Fruit fly (Drosophila melanogaster): Measurements from ENCODE around the gene koko.
A peak's percentile ranks its signal among the peaks of the same experiment; 100 is the strongest.

The koko gene

dm6 chr3R:18393436-18393835 lies 9.4 kb upstream of the koko start (continued):
- TF ChIP-seq CG4318 (GFP tag; optimal IDR thresholded peaks at IDR 0.05): peak; percentile 34
- peak; percentile 38 for TF ChIP-seq CG1621 (tag; optimal IDR thresholded peaks at IDR 0.05)
- TF ChIP-seq Sox15 (GFP tag; optimal IDR thresholded peaks at IDR 0.05): peak; percentile 39
- TF ChIP-seq svp (GFP tag): no peak
- TF ChIP-seq Met (GFP tag; optimal IDR thresholded peaks at IDR 0.05): no peak
- peak; percentile 50 for TF ChIP-seq CG3032 (tag; optimal IDR thresholded peaks at IDR 0.05)
- TF ChIP-seq cyc (GFP tag; optimal IDR thresholded peaks at IDR 0.05): no peak
- TF ChIP-seq Blimp-1 (GFP tag; optimal IDR thresholded peaks at IDR 0.05): no peak
- no peak for TF ChIP-seq fkh (GFP tag; optimal IDR thresholded peaks at IDR 0.05)
- peak; percentile 38 for TF ChIP-seq vri (GFP tag; optimal IDR thresholded peaks at IDR 0.05)

- no peak for TF ChIP-seq salr (GFP tag; optimal IDR thresholded peaks at IDR 0.05)
- peak; percentile 92 for TF ChIP-seq vri (GFP tag; optimal IDR thresholded peaks at IDR 0.05)
These were observed 8.0 kb upstream of the koko start for dm6 chr3R:18394876-18395275.

dm6 chr3R:18395694-18396093 lies 7.1 kb upstream of the koko start:
- TF ChIP-seq dsx (GFP tag; optimal IDR thresholded peaks at IDR 0.05; ENCODE audit: poor library complexity, severe bottlenecking) (peak; percentile 50), Ets96B (tag; optimal IDR thresholded peaks at IDR 0.05) (no peak), Lpt (GFP tag; optimal IDR thresholded peaks at IDR 0.05) (no peak), vri (GFP tag; optimal IDR thresholded peaks at IDR 0.05) (no peak)

- TF ChIP-seq Eip75B (GFP tag; optimal IDR thresholded peaks at IDR 0.05) (peak; percentile 99), fkh (GFP tag; optimal IDR thresholded peaks at IDR 0.05) (peak; percentile 71), eg (GFP tag; IDR thresholded peaks at IDR 0.05) (peak; percentile 98), svp (GFP tag) (peak; percentile 100), Hr39 (GFP tag; optimal IDR thresholded peaks at IDR 0.05) (peak; percentile 98), Sox15 (GFP tag; optimal IDR thresholded peaks at IDR 0.05) (peak; percentile 97), Sox14 (GFP tag; optimal IDR thresholded peaks at IDR 0.05) (peak; percentile 99), CG1621 (tag; optimal IDR thresholded peaks at IDR 0.05) (peak; percentile 94), Ets96B (tag; optimal IDR thresholded peaks at IDR 0.05) (peak; percentile 98), OdsH (GFP tag; optimal IDR thresholded peaks at IDR 0.05) (peak; percentile 99), topi (GFP tag; optimal IDR thresholded peaks at IDR 0.05) (peak; percentile 98), Eip93F (GFP tag; optimal IDR thresholded peaks at IDR 0.05) (peak; percentile 84), achi (GFP tag; optimal IDR thresholded peaks at IDR 0.05) (peak; percentile 98), CG6163 (GFP tag; IDR thresholded peaks at IDR 0.05) (peak; percentile 98), Hr38 (GFP tag; optimal IDR thresholded peaks at IDR 0.05) (peak; percentile 95), acj6 (GFP tag; optimal IDR thresholded peaks at IDR 0.05) (peak; percentile 99), CG8119 (GFP tag; IDR thresholded peaks at IDR 0.05) (peak; percentile 99), dac (GFP tag; optimal IDR thresholded peaks at IDR 0.05) (peak; percentile 95), esn (GFP tag; optimal IDR thresholded peaks at IDR 0.05) (peak; percentile 98), pdm3 (GFP tag; optimal IDR thresholded peaks at IDR 0.05) (peak; percentile 99), CG34406 (GFP tag; optimal IDR thresholded peaks at IDR 0.05) (peak; percentile 98), CG31627 (GFP tag; optimal IDR thresholded peaks at IDR 0.05) (peak; percentile 99), CG7368 (GFP tag; optimal IDR thresholded peaks at IDR 0.05) (peak; percentile 97), CG8632 (GFP tag; optimal IDR thresholded peaks at IDR 0.05) (peak; percentile 98), CG6808 (GFP tag; optimal IDR thresholded peaks at IDR 0.05) (peak; percentile 94), CG6276 (GFP tag; optimal IDR thresholded peaks at IDR 0.05) (peak; percentile 98), salr (GFP tag; optimal IDR thresholded peaks at IDR 0.05) (peak; percentile 95 to 97), Lpt (GFP tag; optimal IDR thresholded peaks at IDR 0.05) (peak; percentile 98), CG15336 (GFP tag; IDR thresholded peaks at IDR 0.05) (peak; percentile 99), lz (GFP tag; optimal IDR thresholded peaks at IDR 0.05) (peak; percentile 97), CG11294 (GFP tag; IDR thresholded peaks at IDR 0.05) (peak; percentile 97), fd85E (GFP tag; optimal IDR thresholded peaks at IDR 0.05) (peak; percentile 93), CG11762 (GFP tag; optimal IDR thresholded peaks at IDR 0.05; ENCODE audit: insufficient read depth) (peak; percentile 96), Hr4 (GFP tag; optimal IDR thresholded peaks at IDR 0.05) (peak; percentile 99), CG10631 (GFP tag; optimal IDR thresholded peaks at IDR 0.05) (peak; percentile 97), CG9139 (GFP tag; optimal IDR thresholded peaks at IDR 0.05) (peak; percentile 91)
These were observed 5.8 kb upstream of the koko start, which contains the start of gene Vti1b for dm6 chr3R:18396801-18397604. TSS of gene Vti1b (plus strand) at chr3R:18396995.
